Worm (Caenorhabditis elegans): Measurements from ENCODE around the gene lipl-2.

ce11 chrV:9824149-9824548 lies 32.8 kb downstream of the lipl-2 start, which contains the start of gene str-2:
- TF ChIP-seq W03F9.2 (tag; optimal IDR thresholded peaks at IDR 0.05): no peak
- TF ChIP-seq him-1 (tag; optimal IDR thresholded peaks at IDR 0.05): no peak

All from whole organism, L4/young adult.